Worm (Caenorhabditis elegans) whole organism, L2 larva: Measurements from ENCODE around the gene ZC374.2.

ENCODE experiments used
- lin-13 ChIP-seq: fragments of 150-350 bp; optimal IDR thresholded peaks from 2 replicates; lab custom pipeline; 2014; ENCODE audit warnings: missing biosample characterization, missing genetic modification reagents, missing genetic modification characterization
- nhr-10 ChIP-seq: sonication (generic microtip); optimal IDR thresholded peaks from 2 replicates; lab custom pipeline; 2017; ENCODE audit warnings: missing biosample characterization, missing genetic modification characterization
- unc-62 ChIP-seq: fragments of 150-350 bp; optimal IDR thresholded peaks from 2 replicates; lab custom pipeline; 2014; ENCODE audit warnings: missing biosample characterization, missing genetic modification reagents, missing genetic modification characterization

DNA sequence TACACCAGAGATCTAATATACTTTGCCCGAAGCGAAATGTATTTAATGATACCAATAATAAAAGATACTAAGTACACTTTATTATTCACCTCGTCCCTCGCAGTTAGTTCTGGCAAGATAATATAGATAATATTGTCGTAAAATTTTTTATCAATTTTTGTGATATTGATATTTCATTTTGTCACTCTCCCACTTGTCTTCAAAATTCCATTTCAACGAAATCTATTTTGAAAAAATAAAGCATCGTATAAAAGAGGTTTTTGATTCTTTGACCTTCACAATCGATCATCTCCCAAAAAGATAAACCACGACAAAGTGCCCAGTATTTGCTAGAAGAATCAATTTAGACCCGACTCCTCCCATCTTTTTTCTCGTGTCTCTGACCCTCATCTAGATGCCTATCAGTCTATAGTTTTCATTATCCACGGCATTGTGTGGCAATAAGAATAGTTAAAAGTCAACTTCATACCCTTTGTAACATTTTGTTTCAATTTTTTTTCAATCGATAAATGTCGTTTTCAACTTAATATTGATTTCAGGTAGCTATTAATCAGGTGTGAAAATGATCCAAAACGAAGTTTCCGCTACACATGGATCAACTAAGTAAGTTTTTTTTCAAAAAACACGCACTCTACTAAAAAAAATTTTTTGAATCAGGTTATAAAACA, 6.7 kb upstream of the ZC374.2 start, which contains the start of gene cbs-1:
- TF ChIP-seq lin-13 (GFP tag; lab: Kevin White, UChicago) = no peak
- TF ChIP-seq nhr-10 (tag; lab: Kevin White, UChicago) = no peak
- no peak for TF ChIP-seq unc-62
